Fruit fly (Drosophila melanogaster) whole organism, embryonic: ENCODE results near the gene Mo25.

ENCODE experiments used
- Antp ChIP-seq: fragments of 200-800 bp; sonication (Bioruptor generic); optimal IDR thresholded peaks from 3 replicates; lab custom pipeline; 2016; ENCODE audit warnings: missing biosample characterization, missing genetic modification characterization
- Atf3 ChIP-seq: fragments of 200-800 bp; sonication (Bioruptor generic); optimal IDR thresholded peaks from 3 replicates; lab custom pipeline; 2016; ENCODE audit warnings: missing biosample characterization, missing genetic modification characterization
- CG10654 ChIP-seq: fragments of 200-800 bp; sonication (Bioruptor generic); optimal IDR thresholded peaks from 2 replicates; lab custom pipeline; 2016; ENCODE audit warnings: missing biosample characterization, missing genetic modification characterization
- CG10979 ChIP-seq: fragments of 200-800 bp; sonication (Bioruptor generic); optimal IDR thresholded peaks from 2 replicates; lab custom pipeline; 2018; ENCODE audit warnings: missing biosample characterization, mild to moderate bottlenecking, missing genetic modification characterization, moderate library complexity
- CG11247 ChIP-seq: fragments of 200-800 bp; sonication (Bioruptor generic); IDR thresholded peaks from 2 replicates; pipeline ENCODE4 v1.3.6; 2022; ENCODE audit warnings: missing biosample characterization, missing genetic modification characterization
- CG11456 ChIP-seq: fragments of 200-800 bp; sonication (Bioruptor generic); IDR thresholded peaks from 3 replicates; pipeline ENCODE4 v1.3.6; 2022; ENCODE audit warnings: missing biosample characterization, missing genetic modification characterization
- CG12391 ChIP-seq: fragments of 200-800 bp; sonication (Bioruptor generic); optimal IDR thresholded peaks from 3 replicates; lab custom pipeline; 2018; ENCODE audit warnings: missing biosample characterization, mild to moderate bottlenecking, missing genetic modification characterization, moderate library complexity
- CG12942 ChIP-seq: fragments of 200-800 bp; sonication (Bioruptor generic); optimal IDR thresholded peaks from 3 replicates; lab custom pipeline; 2016; ENCODE audit warnings: missing biosample characterization, missing genetic modification characterization
- CG16779 ChIP-seq: fragments of 200-800 bp; sonication (Bioruptor generic); IDR thresholded peaks from 2 replicates; pipeline ENCODE4 v1.3.6; 2022; ENCODE audit warnings: missing biosample characterization, missing genetic modification characterization
- CG16863 ChIP-seq: fragments of 200-800 bp; sonication (Bioruptor generic); optimal IDR thresholded peaks from 3 replicates; lab custom pipeline; 2016; ENCODE audit warnings: missing biosample characterization, missing genetic modification characterization
- CG2116 ChIP-seq: fragments of 200-800 bp; sonication (Bioruptor generic); optimal IDR thresholded peaks from 3 replicates; lab custom pipeline; 2018; ENCODE audit warnings: missing biosample characterization, mild to moderate bottlenecking, missing genetic modification characterization
- CG2199 ChIP-seq: fragments of 200-800 bp; sonication (Bioruptor generic); IDR thresholded peaks from 3 replicates; pipeline ENCODE4 v1.3.6; 2022; ENCODE audit warnings: missing biosample characterization, missing genetic modification characterization
- CG34422 ChIP-seq: fragments of 200-800 bp; sonication (Bioruptor generic); IDR thresholded peaks from 3 replicates; pipeline ENCODE4 v1.3.6; 2022; ENCODE audit warnings: missing biosample characterization, missing genetic modification characterization
- CG42726 ChIP-seq: fragments of 200-800 bp; sonication (Bioruptor generic); IDR thresholded peaks from 2 replicates; pipeline ENCODE4 v1.3.6; 2022; ENCODE audit warnings: missing biosample characterization, missing genetic modification characterization; ENCODE audit not compliant: partially characterized antibody
- CG43689 ChIP-seq: fragments of 200-800 bp; sonication (Bioruptor generic); IDR thresholded peaks from 2 replicates; pipeline ENCODE4 v1.3.6; 2022; ENCODE audit warnings: missing biosample characterization, missing genetic modification characterization
- CG4424 ChIP-seq: fragments of 200-800 bp; sonication (Bioruptor generic); optimal IDR thresholded peaks from 3 replicates; lab custom pipeline; 2016; ENCODE audit warnings: missing biosample characterization, missing genetic modification characterization
- CG6175 ChIP-seq: fragments of 200-800 bp; sonication (Bioruptor generic); IDR thresholded peaks from 3 replicates; pipeline ENCODE4 v1.3.6; 2022; ENCODE audit warnings: missing biosample characterization, missing genetic modification characterization
- CG6254 ChIP-seq: fragments of 200-800 bp; sonication (Bioruptor generic); optimal IDR thresholded peaks from 3 replicates; lab custom pipeline; 2017; ENCODE audit warnings: mild to moderate bottlenecking, missing biosample characterization, missing genetic modification reagents, missing genetic modification characterization
- CG7987 ChIP-seq: fragments of 200-800 bp; sonication (Bioruptor generic); optimal IDR thresholded peaks from 2 replicates; lab custom pipeline; 2018; ENCODE audit warnings: missing biosample characterization, mild to moderate bottlenecking, missing genetic modification characterization, moderate library complexity
- CG9727 ChIP-seq: fragments of 200-800 bp; sonication (Bioruptor generic); optimal IDR thresholded peaks from 3 replicates; lab custom pipeline; 2017; ENCODE audit warnings: missing biosample characterization, mild to moderate bottlenecking, missing genetic modification characterization
- Dip2 ChIP-seq: fragments of 200-800 bp; sonication (Bioruptor generic); IDR thresholded peaks from 2 replicates; pipeline ENCODE4 v1.3.6; 2022; ENCODE audit warnings: missing biosample characterization, missing genetic modification characterization
- Hr51 ChIP-seq, 2 experiments: fragments of 200-800 bp; sonication (Bioruptor generic); optimal IDR thresholded peaks; 2 replicates in 1 of 2; 3 replicates in 1 of 2; lab custom pipeline; 2016 to 2018; ENCODE audit warnings: missing biosample characterization in 2 of 2, missing genetic modification characterization in 2 of 2, mild to moderate bottlenecking in 1 of 2, moderate library complexity in 1 of 2
- Kr ChIP-seq: fragments of 200-800 bp; sonication (Bioruptor generic); optimal IDR thresholded peaks from 2 replicates; lab custom pipeline; 2017; ENCODE audit warnings: missing biosample characterization, mild to moderate bottlenecking, missing genetic modification characterization
- Mrtf ChIP-seq: fragments of 200-800 bp; sonication (Bioruptor generic); IDR thresholded peaks from 3 replicates; pipeline ENCODE4 v1.3.6; 2022; ENCODE audit warnings: missing biosample characterization, missing genetic modification characterization
- NC2α ChIP-seq: fragments of 200-800 bp; sonication (Bioruptor generic); optimal IDR thresholded peaks from 2 replicates; lab custom pipeline; 2016; ENCODE audit warnings: missing biosample characterization, missing genetic modification characterization
- Pdp1 ChIP-seq, 2 experiments: fragments of 200-800 bp; sonication (Bioruptor generic); optimal IDR thresholded peaks; 3 replicates each; lab custom pipeline; 2016; ENCODE audit warnings: missing biosample characterization in 2 of 2, missing genetic modification characterization in 2 of 2, mild to moderate bottlenecking in 1 of 2, moderate library complexity in 1 of 2
- Ptx1 ChIP-seq: fragments of 200-800 bp; sonication (Bioruptor generic); IDR thresholded peaks from 2 replicates; pipeline ENCODE4 v1.3.6; 2022; ENCODE audit warnings: missing biosample characterization, missing genetic modification characterization
- Six4 ChIP-seq: fragments of 200-800 bp; sonication (Bioruptor generic); optimal IDR thresholded peaks from 2 replicates; lab custom pipeline; 2016; ENCODE audit warnings: missing biosample characterization, missing genetic modification characterization
- Spps ChIP-seq: fragments of 200-800 bp; sonication (Bioruptor generic); optimal IDR thresholded peaks from 2 replicates; lab custom pipeline; 2018; ENCODE audit warnings: missing biosample characterization, mild to moderate bottlenecking, missing genetic modification characterization
- Taf1 ChIP-seq: fragments of 200-800 bp; sonication (Bioruptor generic); IDR thresholded peaks from 2 replicates; pipeline ENCODE4 v1.3.6; 2022; ENCODE audit warnings: missing biosample characterization, missing genetic modification characterization
- Xbp1 ChIP-seq: fragments of 200-800 bp; sonication (Bioruptor generic); optimal IDR thresholded peaks from 3 replicates; lab custom pipeline; 2016; ENCODE audit warnings: missing biosample characterization, mild to moderate bottlenecking, missing genetic modification characterization
- chif ChIP-seq, 2 experiments: fragments of 200-800 bp; sonication (Bioruptor generic); optimal IDR thresholded peaks; 3 replicates each; lab custom pipeline; 2016; ENCODE audit warnings: missing biosample characterization in 2 of 2, missing genetic modification characterization in 2 of 2
- chm ChIP-seq: fragments of 200-800 bp; sonication (Bioruptor generic); IDR thresholded peaks from 2 replicates; pipeline ENCODE4 v1.3.6; 2022; ENCODE audit warnings: missing biosample characterization, missing genetic modification characterization
- crc ChIP-seq: fragments of 200-800 bp; sonication (Bioruptor generic); optimal IDR thresholded peaks from 2 replicates; lab custom pipeline; 2016; ENCODE audit warnings: missing biosample characterization, missing genetic modification characterization
- danr ChIP-seq: fragments of 200-800 bp; sonication (Bioruptor generic); IDR thresholded peaks from 2 replicates; pipeline ENCODE4 v1.3.6; 2022; ENCODE audit warnings: missing biosample characterization, missing genetic modification characterization
- h ChIP-seq: fragments of >200 bp; optimal IDR thresholded peaks from 2 replicates; lab custom pipeline; 2017
- hbn ChIP-seq: fragments of 200-800 bp; sonication (Bioruptor generic); IDR thresholded peaks from 2 replicates; pipeline ENCODE4 v1.3.6; 2022; ENCODE audit warnings: missing biosample characterization, missing genetic modification characterization; ENCODE audit not compliant: partially characterized antibody
- jumu ChIP-seq: fragments of 200-800 bp; sonication (Bioruptor generic); optimal IDR thresholded peaks from 3 replicates; lab custom pipeline; 2016; ENCODE audit warnings: missing biosample characterization, missing genetic modification characterization
- mld ChIP-seq: fragments of 200-800 bp; sonication (Bioruptor generic); IDR thresholded peaks from 3 replicates; pipeline ENCODE4 v1.3.6; 2022; ENCODE audit warnings: missing biosample characterization, missing genetic modification characterization; ENCODE audit not compliant: partially characterized antibody
- nau ChIP-seq: fragments of 200-800 bp; sonication (Bioruptor generic); optimal IDR thresholded peaks from 3 replicates; lab custom pipeline; 2017; ENCODE audit warnings: missing biosample characterization, mild to moderate bottlenecking, missing genetic modification characterization, missing genetic modification reagents
- pzg ChIP-seq: fragments of 200-800 bp; sonication (Bioruptor generic); optimal IDR thresholded peaks from 3 replicates; lab custom pipeline; 2018; ENCODE audit warnings: missing biosample characterization, mild to moderate bottlenecking, missing genetic modification characterization, moderate library complexity
- repo ChIP-seq: fragments of 200-800 bp; sonication (Bioruptor generic); optimal IDR thresholded peaks from 2 replicates; lab custom pipeline; 2016; ENCODE audit warnings: missing biosample characterization, missing genetic modification characterization
- scrt ChIP-seq: fragments of 200-800 bp; sonication (Bioruptor generic); optimal IDR thresholded peaks from 2 replicates; lab custom pipeline; 2018; ENCODE audit warnings: missing biosample characterization, mild to moderate bottlenecking, missing genetic modification characterization, moderate library complexity
- sima ChIP-seq: fragments of 200-800 bp; sonication (Bioruptor generic); optimal IDR thresholded peaks from 2 replicates; lab custom pipeline; 2016; ENCODE audit warnings: missing biosample characterization, missing genetic modification characterization
- slou ChIP-seq: fragments of 200-800 bp; sonication (Bioruptor generic); optimal IDR thresholded peaks from 3 replicates; lab custom pipeline; 2016; ENCODE audit warnings: missing biosample characterization, missing genetic modification characterization
- vvl ChIP-seq: fragments of 200-800 bp; sonication (Bioruptor generic); IDR thresholded peaks from 2 replicates; pipeline ENCODE4 v1.3.6; 2022; ENCODE audit warnings: missing biosample characterization, missing genetic modification characterization
- wek ChIP-seq: fragments of 200-800 bp; sonication (Bioruptor generic); optimal IDR thresholded peaks from 3 replicates; lab custom pipeline; 2018; ENCODE audit warnings: missing biosample characterization, mild to moderate bottlenecking, missing genetic modification characterization, moderate library complexity
- zen ChIP-seq: fragments of 200-800 bp; sonication (Bioruptor generic); optimal IDR thresholded peaks from 3 replicates; lab custom pipeline; 2018; ENCODE audit warnings: missing biosample characterization, mild to moderate bottlenecking, missing genetic modification characterization, moderate library complexity
- zfh1 ChIP-seq: fragments of 200-800 bp; sonication (Bioruptor generic); IDR thresholded peaks from 3 replicates; pipeline ENCODE4 v1.3.6; 2022; ENCODE audit warnings: missing biosample characterization, missing genetic modification characterization

The Mo25 gene

dm6 chr3L:16659959-16660870, 44.9 kb upstream of the Mo25 start (continued):
- TF ChIP-seq CG16779 (GFP tag; lab: Robert Waterston, UW): peak; percentile 77
- 0 out of 2 replicates have a peak, but pooled peaks have one; percentile 48 for TF ChIP-seq Dip2 (GFP tag; lab: Robert Waterston, UW)
- peak; percentile 89 for TF ChIP-seq CG11247 (GFP tag; lab: Robert Waterston, UW)
- TF ChIP-seq repo: peak; percentile 90
- peak; percentile 91 for TF ChIP-seq Mrtf (GFP tag; lab: Robert Waterston, UW)
- TF ChIP-seq wek (GFP tag; lab: Kevin White, UChicago): peak; percentile 77
- peak; percentile 97 for TF ChIP-seq nau (GFP tag; lab: Kevin White, UChicago)
- peak; percentile 94 for TF ChIP-seq CG12942 (GFP tag; lab: Kevin White, UChicago)
- TF ChIP-seq CG11456 (GFP tag; lab: Robert Waterston, UW): peak; percentile 95
- peak; percentile 16 for TF ChIP-seq pzg (GFP tag; lab: Kevin White, UChicago)
- peak; percentile 84 for TF ChIP-seq slou (GFP tag; lab: Kevin White, UChicago)
- TF ChIP-seq CG12391: peak; percentile 97
- TF ChIP-seq CG7987 (GFP tag; lab: Kevin White, UChicago): peak; percentile 92
- TF ChIP-seq zen: peak; percentile 89
- peak; percentile 98 for TF ChIP-seq CG4424 (GFP tag; lab: Kevin White, UChicago)
- peak; percentile 87 for TF ChIP-seq CG16863
- 0 out of 3 replicates have a peak, but pooled peaks have one; percentile 21 for TF ChIP-seq mld (GFP tag; lab: Robert Waterston, UW)
- TF ChIP-seq Pdp1 (GFP tag; optimal IDR thresholded peaks at IDR 0.05; lab: Kevin White, UChicago): peak; percentile 89 to 96
- peak; percentile 69 for TF ChIP-seq sima (GFP tag; lab: Kevin White, UChicago)
- TF ChIP-seq Ptx1 (GFP tag; lab: Robert Waterston, UW): peak; percentile 97
- peak; percentile 92 to 97 for TF ChIP-seq Hr51 (GFP tag; optimal IDR thresholded peaks at IDR 0.05; lab: Kevin White, UChicago)
- TF ChIP-seq hbn (GFP tag; lab: Robert Waterston, UW): no peak
- TF ChIP-seq chif (GFP tag; optimal IDR thresholded peaks at IDR 0.05; lab: Kevin White, UChicago): peak; percentile 89 to 91
- peak; percentile 96 for TF ChIP-seq CG6254 (GFP tag; lab: Kevin White, UChicago)
- TF ChIP-seq CG10654: peak; percentile 95
- peak; percentile 92 for TF ChIP-seq danr (GFP tag; lab: Robert Waterston, UW)
- peak; percentile 80 for TF ChIP-seq chm (GFP tag; lab: Robert Waterston, UW)
- peak; percentile 92 for TF ChIP-seq jumu (GFP tag; lab: Kevin White, UChicago)
- peak; percentile 78 for TF ChIP-seq NC2α (GFP tag; lab: Kevin White, UChicago)
- peak; percentile 89 for TF ChIP-seq zfh1
- TF ChIP-seq crc (GFP tag; lab: Kevin White, UChicago): peak; percentile 91
- TF ChIP-seq CG10979 (tag; lab: Kevin White, UChicago): peak; percentile 98
- peak; percentile 91 for TF ChIP-seq Antp (GFP tag; lab: Kevin White, UChicago)
- TF ChIP-seq h (lab: Kevin White, UChicago): no peak
- peak; percentile 85 for TF ChIP-seq CG43689
- TF ChIP-seq Six4 (GFP tag; lab: Kevin White, UChicago): peak; percentile 96
- TF ChIP-seq Taf1 (GFP tag; lab: Robert Waterston, UW): peak; percentile 85
- peak; percentile 88 for TF ChIP-seq Atf3 (GFP tag; lab: Kevin White, UChicago)
- TF ChIP-seq scrt (GFP tag; lab: Kevin White, UChicago): peak; percentile 94
- TF ChIP-seq CG42726 (GFP tag; lab: Robert Waterston, UW): no peak
- peak; percentile 94 for TF ChIP-seq CG2199
- TF ChIP-seq Kr (GFP tag; lab: Kevin White, UChicago): peak; percentile 14
- peak; percentile 97 for TF ChIP-seq Xbp1
- peak; percentile 98 for TF ChIP-seq CG9727 (GFP tag; lab: Kevin White, UChicago)
- peak; percentile 92 for TF ChIP-seq Spps (tag; lab: Kevin White, UChicago)
- peak; percentile 96 for TF ChIP-seq vvl (GFP tag; lab: Robert Waterston, UW)
- TF ChIP-seq CG34422: peak; percentile 92
- peak; percentile 79 for TF ChIP-seq CG2116 (GFP tag; lab: Kevin White, UChicago)
- TF ChIP-seq CG6175 (GFP tag; lab: Robert Waterston, UW): peak; percentile 83
